Fruit fly (Drosophila melanogaster) whole organism, embryonic: Measurements from ENCODE around the gene CG33941.

ENCODE experiments used
- Atf-2 ChIP-seq: fragments of 200-800 bp; sonication (Bioruptor generic); optimal IDR thresholded peaks from 2 replicates; lab custom pipeline; 2016; ENCODE audit warnings: missing biosample characterization, missing genetic modification characterization
- CG11504 ChIP-seq: fragments of 200-800 bp; sonication (Bioruptor generic); optimal IDR thresholded peaks from 3 replicates; lab custom pipeline; 2019; ENCODE audit warnings: missing biosample characterization, mild to moderate bottlenecking, missing genetic modification characterization, moderate library complexity
- CG12155 ChIP-seq: fragments of 200-800 bp; sonication (Bioruptor generic); optimal IDR thresholded peaks from 3 replicates; lab custom pipeline; 2016; ENCODE audit warnings: missing biosample characterization, missing genetic modification characterization
- CG13296 ChIP-seq: fragments of 200-800 bp; sonication (Bioruptor generic); optimal IDR thresholded peaks from 3 replicates; lab custom pipeline; 2018; ENCODE audit warnings: missing biosample characterization, mild to moderate bottlenecking, missing genetic modification characterization
- CG13894 ChIP-seq: fragments of 200-800 bp; sonication (Bioruptor generic); optimal IDR thresholded peaks from 3 replicates; lab custom pipeline; 2018; ENCODE audit warnings: missing biosample characterization, mild to moderate bottlenecking, missing genetic modification characterization, moderate library complexity
- CG17186 ChIP-seq: fragments of 200-800 bp; sonication (Bioruptor generic); optimal IDR thresholded peaks from 3 replicates; lab custom pipeline; 2017; ENCODE audit warnings: missing biosample characterization, missing genetic modification reagents, missing genetic modification characterization
- CG18262 ChIP-seq: fragments of 200-800 bp; optimal IDR thresholded peaks from 3 replicates; lab custom pipeline; 2019; ENCODE audit warnings: missing biosample characterization, mild to moderate bottlenecking, missing genetic modification characterization, moderate library complexity
- CG1832 ChIP-seq: fragments of 200-800 bp; sonication (Bioruptor generic); optimal IDR thresholded peaks from 2 replicates; lab custom pipeline; 2017; ENCODE audit warnings: missing biosample characterization, mild to moderate bottlenecking, missing genetic modification characterization, inconsistent platforms
- CG18476 ChIP-seq: fragments of 200-800 bp; sonication (Bioruptor generic); optimal IDR thresholded peaks from 2 replicates; lab custom pipeline; 2016; ENCODE audit warnings: missing biosample characterization, mild to moderate bottlenecking, missing genetic modification characterization
- CG18619 ChIP-seq: fragments of 200-800 bp; sonication (Bioruptor generic); optimal IDR thresholded peaks from 3 replicates; lab custom pipeline; 2017; ENCODE audit warnings: missing biosample characterization, mild to moderate bottlenecking, missing genetic modification characterization
- CG2116 ChIP-seq: fragments of 200-800 bp; sonication (Bioruptor generic); optimal IDR thresholded peaks from 3 replicates; lab custom pipeline; 2018; ENCODE audit warnings: missing biosample characterization, mild to moderate bottlenecking, missing genetic modification characterization
- CG2199 ChIP-seq: fragments of 200-800 bp; sonication (Bioruptor generic); IDR thresholded peaks from 3 replicates; pipeline ENCODE4 v1.3.6; 2022; ENCODE audit warnings: missing biosample characterization, missing genetic modification characterization
- CG30431 ChIP-seq: fragments of 200-800 bp; sonication (Bioruptor generic); optimal IDR thresholded peaks from 2 replicates; lab custom pipeline; 2017; ENCODE audit warnings: missing biosample characterization, missing genetic modification characterization
- CG7357 ChIP-seq: fragments of 200-800 bp; sonication (Bioruptor generic); IDR thresholded peaks from 3 replicates; pipeline ENCODE4 v1.3.6; 2022; ENCODE audit warnings: missing biosample characterization, missing genetic modification characterization
- D19A ChIP-seq: fragments of 200-800 bp; optimal IDR thresholded peaks from 3 replicates; lab custom pipeline; 2019; ENCODE audit warnings: missing biosample characterization, mild to moderate bottlenecking, missing genetic modification characterization, moderate library complexity
- Dad ChIP-seq: fragments of 200-800 bp; sonication (Bioruptor generic); optimal IDR thresholded peaks from 3 replicates; lab custom pipeline; 2016; ENCODE audit warnings: missing biosample characterization, missing genetic modification characterization
- Lhr ChIP-seq: fragments of 200-800 bp; sonication (Bioruptor generic); optimal IDR thresholded peaks from 3 replicates; lab custom pipeline; 2017; ENCODE audit warnings: mild to moderate bottlenecking, missing biosample characterization, missing genetic modification reagents, missing genetic modification characterization
- Meics ChIP-seq: fragments of 200-800 bp; sonication (Bioruptor generic); optimal IDR thresholded peaks from 2 replicates; lab custom pipeline; 2017; ENCODE audit warnings: missing biosample characterization, mild to moderate bottlenecking, missing genetic modification characterization
- NC2β ChIP-seq: fragments of 200-800 bp; sonication (Bioruptor generic); optimal IDR thresholded peaks from 2 replicates; lab custom pipeline; 2016; ENCODE audit warnings: missing biosample characterization, missing genetic modification characterization
- Nf-YA ChIP-seq: fragments of 200-800 bp; sonication (Bioruptor generic); IDR thresholded peaks from 2 replicates; pipeline ENCODE4 v1.3.6; 2022; ENCODE audit warnings: missing biosample characterization, missing genetic modification characterization
- Nf-YB ChIP-seq: fragments of 200-800 bp; sonication (Bioruptor generic); optimal IDR thresholded peaks from 3 replicates; lab custom pipeline; 2019; ENCODE audit warnings: missing biosample characterization, mild to moderate bottlenecking, missing genetic modification characterization, moderate library complexity
- Nf-YC ChIP-seq: fragments of 200-800 bp; optimal IDR thresholded peaks from 3 replicates; lab custom pipeline; 2019; ENCODE audit warnings: missing biosample characterization, mild to moderate bottlenecking, missing genetic modification characterization, moderate library complexity
- Opbp ChIP-seq: fragments of 200-800 bp; sonication (Bioruptor generic); IDR thresholded peaks from 3 replicates; pipeline ENCODE4 v1.3.6; 2022; ENCODE audit warnings: missing biosample characterization, missing genetic modification characterization; ENCODE audit not compliant: partially characterized antibody
- Poxn ChIP-seq: fragments of 200-800 bp; sonication (Bioruptor generic); IDR thresholded peaks from 2 replicates; pipeline ENCODE4 v1.3.6; 2022; ENCODE audit warnings: missing biosample characterization, missing genetic modification characterization
- Trl ChIP-seq, 3 experiments: fragments of >200 bp in 2 of 3; fragments of 200-800 bp in 1 of 3; sonication (Bioruptor generic) in 1 of 3; optimal IDR thresholded peaks; 2 replicates in 1 of 3; 3 replicates in 2 of 3; lab custom pipeline; 2016 to 2017; ENCODE audit warnings: missing biosample characterization in 1 of 3, missing genetic modification characterization in 1 of 3
- Usf ChIP-seq: fragments of 200-800 bp; sonication (Bioruptor generic); optimal IDR thresholded peaks from 2 replicates; lab custom pipeline; 2017; ENCODE audit warnings: missing genotype, missing biosample characterization, missing genetic modification characterization
- ash1 ChIP-seq: fragments of 200-800 bp; sonication (Bioruptor generic); optimal IDR thresholded peaks from 2 replicates; lab custom pipeline; 2018; ENCODE audit warnings: missing biosample characterization, mild to moderate bottlenecking, missing genetic modification characterization
- cas ChIP-seq: fragments of 200-800 bp; sonication (Bioruptor generic); IDR thresholded peaks from 2 replicates; pipeline ENCODE4 v1.3.6; 2022; ENCODE audit warnings: missing biosample characterization, missing genetic modification characterization
- cg ChIP-seq: fragments of 200-800 bp; sonication (Bioruptor generic); optimal IDR thresholded peaks from 3 replicates; lab custom pipeline; 2019; ENCODE audit warnings: missing biosample characterization, mild to moderate bottlenecking, missing genetic modification characterization, moderate library complexity
- crol ChIP-seq: fragments of 200-800 bp; sonication (Bioruptor generic); IDR thresholded peaks from 2 replicates; pipeline ENCODE4 v1.3.6; 2022; ENCODE audit warnings: missing biosample characterization, missing genetic modification characterization
- crp ChIP-seq, 2 experiments: fragments of 200-800 bp; sonication (Bioruptor generic); optimal IDR thresholded peaks; 2 replicates in 1 of 2; 3 replicates in 1 of 2; lab custom pipeline; 2017; ENCODE audit warnings: missing biosample characterization in 2 of 2, missing genetic modification characterization in 2 of 2, mild to moderate bottlenecking in 1 of 2, moderate library complexity in 1 of 2
- dpn ChIP-seq, 2 experiments: fragments of 200-800 bp; sonication (Bioruptor generic); optimal IDR thresholded peaks; 3 replicates each; lab custom pipeline; 2016; ENCODE audit warnings: missing biosample characterization in 2 of 2, missing genetic modification characterization in 2 of 2
- dysf ChIP-seq: fragments of 200-800 bp; sonication (Bioruptor generic); IDR thresholded peaks from 3 replicates; pipeline ENCODE4 v1.3.6; 2022; ENCODE audit warnings: missing biosample characterization, missing genetic modification characterization
- fd96Cb ChIP-seq: fragments of 200-800 bp; sonication (Bioruptor generic); optimal IDR thresholded peaks from 2 replicates; lab custom pipeline; 2018; ENCODE audit warnings: missing biosample characterization, mild to moderate bottlenecking, missing genetic modification characterization, moderate library complexity
- gsb ChIP-seq: fragments of 200-800 bp; sonication (Bioruptor generic); IDR thresholded peaks from 2 replicates; pipeline ENCODE4 v1.3.6; 2022; ENCODE audit warnings: missing biosample characterization, missing genetic modification characterization
- kni ChIP-seq: fragments of 200-800 bp; sonication (Bioruptor generic); optimal IDR thresholded peaks from 3 replicates; lab custom pipeline; 2017; ENCODE audit warnings: mild to moderate bottlenecking, missing biosample characterization, missing genetic modification reagents, missing genetic modification characterization
- mirr ChIP-seq: fragments of 200-800 bp; sonication (Bioruptor generic); optimal IDR thresholded peaks from 3 replicates; lab custom pipeline; 2018; ENCODE audit warnings: missing biosample characterization, mild to moderate bottlenecking, missing genetic modification characterization
- onecut ChIP-seq: fragments of 200-800 bp; sonication (Bioruptor generic); IDR thresholded peaks from 2 replicates; pipeline ENCODE4 v1.3.6; 2022; ENCODE audit warnings: missing biosample characterization, missing genetic modification characterization
- pb ChIP-seq: fragments of 200-800 bp; sonication (Bioruptor generic); optimal IDR thresholded peaks from 3 replicates; lab custom pipeline; 2016; ENCODE audit warnings: missing biosample characterization, missing genetic modification characterization
- peb ChIP-seq: fragments of 200-800 bp; sonication (Bioruptor generic); IDR thresholded peaks from 2 replicates; pipeline ENCODE4 v1.3.6; 2022; ENCODE audit warnings: missing biosample characterization, missing genetic modification characterization
- pros ChIP-seq: fragments of 200-800 bp; sonication (Bioruptor generic); optimal IDR thresholded peaks from 3 replicates; lab custom pipeline; 2019; ENCODE audit warnings: missing biosample characterization, mild to moderate bottlenecking, missing genetic modification characterization, moderate library complexity
- pzg ChIP-seq: fragments of 200-800 bp; sonication (Bioruptor generic); optimal IDR thresholded peaks from 3 replicates; lab custom pipeline; 2018; ENCODE audit warnings: missing biosample characterization, mild to moderate bottlenecking, missing genetic modification characterization, moderate library complexity
- row ChIP-seq: fragments of 200-800 bp; sonication (Bioruptor generic); IDR thresholded peaks from 3 replicates; pipeline ENCODE4 v1.3.6; 2022; ENCODE audit warnings: missing biosample characterization, missing genetic modification characterization
- sens ChIP-seq: fragments of 200-800 bp; sonication (Bioruptor generic); peaks from one replicate; lab custom pipeline; 2016; ENCODE audit warnings: missing biosample characterization, missing genetic modification characterization
- sima ChIP-seq: fragments of 200-800 bp; sonication (Bioruptor generic); optimal IDR thresholded peaks from 2 replicates; lab custom pipeline; 2016; ENCODE audit warnings: missing biosample characterization, missing genetic modification characterization
- tup ChIP-seq: fragments of 200-800 bp; sonication (Bioruptor generic); optimal IDR thresholded peaks from 2 replicates; lab custom pipeline; 2016; ENCODE audit warnings: missing biosample characterization, mild to moderate bottlenecking, missing genetic modification characterization, moderate library complexity
- z ChIP-seq: fragments of 200-800 bp; sonication (Bioruptor generic); IDR thresholded peaks from 3 replicates; pipeline ENCODE4 v1.3.6; 2022; ENCODE audit warnings: missing biosample characterization, missing genetic modification characterization
- zfh1 ChIP-seq: fragments of 200-800 bp; sonication (Bioruptor generic); IDR thresholded peaks from 3 replicates; pipeline ENCODE4 v1.3.6; 2022; ENCODE audit warnings: missing biosample characterization, missing genetic modification characterization

CG33941 gene

DNA sequence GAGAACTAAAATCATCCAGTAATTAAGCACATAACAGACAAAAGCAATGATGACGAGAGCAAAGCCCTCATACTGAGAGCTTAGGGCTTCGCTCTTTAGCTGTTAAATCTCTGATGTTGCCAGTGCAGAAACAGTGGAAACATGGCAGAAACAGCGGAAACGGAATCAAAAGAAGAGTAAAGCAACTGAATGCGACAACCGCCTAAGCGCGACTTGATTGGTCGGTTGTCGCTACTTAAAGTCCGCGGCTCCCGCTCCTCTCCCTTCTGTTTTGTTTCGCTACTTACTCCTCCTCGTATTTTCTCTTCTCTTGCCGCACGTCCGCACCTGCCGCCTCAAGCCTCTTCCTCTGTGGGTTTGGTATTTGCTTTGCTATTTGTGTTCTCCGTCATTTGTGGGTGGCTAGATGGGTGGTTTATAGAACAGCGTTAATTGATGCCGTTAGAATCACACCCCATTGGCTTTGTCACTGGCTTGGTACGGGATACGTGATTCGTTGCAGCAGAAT, 37.9 kb downstream of the CG33941 start (continued):
- TF ChIP-seq Lhr (GFP tag; lab: Kevin White, UChicago) = no peak
- no peak for TF ChIP-seq CG2116 (GFP tag; lab: Kevin White, UChicago)
- no peak for TF ChIP-seq CG30431 (GFP tag; lab: Kevin White, UChicago)
- TF ChIP-seq Opbp (GFP tag; lab: Robert Waterston, UW) = no peak
- TF ChIP-seq CG12155 (GFP tag; lab: Kevin White, UChicago) = no peak
- TF ChIP-seq gsb (GFP tag; lab: Robert Waterston, UW) = no peak
- no peak for TF ChIP-seq tup
- TF ChIP-seq mirr (GFP tag; lab: Kevin White, UChicago) = peak; percentile 27
- TF ChIP-seq Trl (optimal IDR thresholded peaks at IDR 0.05; lab: Kevin White, UChicago) = peak; percentile 57 to 91
- TF ChIP-seq Trl (GFP tag; optimal IDR thresholded peaks at IDR 0.05; lab: Kevin White, UChicago) = no peak
- TF ChIP-seq crp (GFP tag; optimal IDR thresholded peaks at IDR 0.05; lab: Kevin White, UChicago) = no peak
- peak; percentile 96 for TF ChIP-seq Nf-YC (tag; lab: Kevin White, UChicago)
- TF ChIP-seq CG11504 (tag; lab: Kevin White, UChicago) = peak; percentile 12
- TF ChIP-seq pzg = no peak
- no peak for TF ChIP-seq CG18476 (GFP tag; lab: Kevin White, UChicago)
- TF ChIP-seq CG1832 (GFP tag; lab: Kevin White, UChicago) = peak; percentile 13
- TF ChIP-seq Meics = no peak
- TF ChIP-seq, all 482 proteins: peak for 29

- TF ChIP-seq pb (GFP tag; lab: Kevin White, UChicago) = no peak
- TF ChIP-seq z (GFP tag; lab: Robert Waterston, UW) = 0 out of 3 replicates have a peak, but pooled peaks have one; percentile 37
- TF ChIP-seq peb (GFP tag; lab: Robert Waterston, UW) = no peak
- no peak for TF ChIP-seq Atf-2 (GFP tag; lab: Kevin White, UChicago)
- peak; percentile 33 for TF ChIP-seq CG13894 (tag; lab: Kevin White, UChicago)
- TF ChIP-seq Poxn (GFP tag; lab: Robert Waterston, UW) = no peak
- TF ChIP-seq D19A = peak; percentile 67
- TF ChIP-seq ash1 (GFP tag; lab: Kevin White, UChicago) = peak; percentile 18
- peak; percentile 51 for TF ChIP-seq sens
- no peak for TF ChIP-seq crp (GFP tag; optimal IDR thresholded peaks at IDR 0.05; lab: Kevin White, UChicago)
- TF ChIP-seq CG7357 (GFP tag; lab: Robert Waterston, UW) = no peak
- no peak for TF ChIP-seq dysf (GFP tag; lab: Robert Waterston, UW)
- no peak for TF ChIP-seq CG13296 (GFP tag; lab: Kevin White, UChicago)
- TF ChIP-seq Trl (optimal IDR thresholded peaks at IDR 0.05; lab: Kevin White, UChicago) = no peak
- no peak for TF ChIP-seq Trl (GFP tag; optimal IDR thresholded peaks at IDR 0.05; lab: Kevin White, UChicago)
- TF ChIP-seq Nf-YA (GFP tag; lab: Robert Waterston, UW) = no peak
- TF ChIP-seq sima (GFP tag; lab: Kevin White, UChicago) = no peak
- no peak for TF ChIP-seq Usf (GFP tag; lab: Kevin White, UChicago)
- no peak for TF ChIP-seq zfh1 (GFP tag; lab: Robert Waterston, UW)
- no peak for TF ChIP-seq cas (GFP tag; lab: Robert Waterston, UW)
- TF ChIP-seq Dad = no peak
- TF ChIP-seq onecut = peak; percentile 91
- TF ChIP-seq kni (GFP tag; lab: Kevin White, UChicago) = no peak
- TF ChIP-seq CG2199 (GFP tag; lab: Robert Waterston, UW) = peak; percentile 69; the same call in 2 of the 3 replicates
- peak; percentile 51 for TF ChIP-seq crol (GFP tag; lab: Robert Waterston, UW)
- TF ChIP-seq cg = peak; percentile 70
- no peak for TF ChIP-seq CG17186 (GFP tag; lab: Kevin White, UChicago)
- TF ChIP-seq pros = peak; percentile 61
- TF ChIP-seq NC2β (GFP tag; lab: Kevin White, UChicago) = no peak
- TF ChIP-seq CG18262 (tag; lab: Kevin White, UChicago) = no peak
- no peak for TF ChIP-seq CG18619 (GFP tag; lab: Kevin White, UChicago)
- no peak for TF ChIP-seq dpn (GFP tag; optimal IDR thresholded peaks at IDR 0.05; lab: Kevin White, UChicago)
- 0 out of 3 replicates have a peak, but pooled peaks have one; percentile 7 for TF ChIP-seq row
- TF ChIP-seq Nf-YB (GFP tag; lab: Kevin White, UChicago) = no peak
- no peak for TF ChIP-seq Opbp (GFP tag; lab: Robert Waterston, UW)
- TF ChIP-seq fd96Cb (tag; lab: Kevin White, UChicago) = no peak
Measured at dm6 chr4:505980-506614, 38.8 kb downstream of the CG33941 start.
